Fruit fly (Drosophila melanogaster): ENCODE results near the gene Myo61F.

Myo61F gene

dm6 chr3L:1320230-1320930 lies 2.1 kb downstream of the Myo61F start (continued):
- TF ChIP-seq CG8944 (GFP tag; optimal IDR thresholded peaks at IDR 0.05): no peak
- TF ChIP-seq ERR (GFP tag; optimal IDR thresholded peaks at IDR 0.05): no peak
- peak; percentile 20 for TF ChIP-seq Hmr (GFP tag; optimal IDR thresholded peaks at IDR 0.05)
- TF ChIP-seq mirr (GFP tag; optimal IDR thresholded peaks at IDR 0.05): peak; percentile 48
- no peak for TF ChIP-seq pita (GFP tag; optimal IDR thresholded peaks at IDR 0.05)
- no peak for TF ChIP-seq B-H1 (GFP tag; IDR thresholded peaks at IDR 0.05)
- no peak for TF ChIP-seq CG3838 (GFP tag; optimal IDR thresholded peaks at IDR 0.05)
- TF ChIP-seq CG18764 (GFP tag; optimal IDR thresholded peaks at IDR 0.05): no peak
- TF ChIP-seq Dip3 (GFP tag; optimal IDR thresholded peaks at IDR 0.05): peak; percentile 28
- no peak for TF ChIP-seq tgo (GFP tag; IDR thresholded peaks at IDR 0.05)
- TF ChIP-seq CG3065 (GFP tag; optimal IDR thresholded peaks at IDR 0.05): no peak
- TF ChIP-seq prd (optimal IDR thresholded peaks at IDR 0.05): no peak
- peak; percentile 14; the same call in 1 of the 3 replicates for TF ChIP-seq prd (GFP tag; IDR thresholded peaks at IDR 0.05)
- TF ChIP-seq Hr51 (GFP tag; optimal IDR thresholded peaks at IDR 0.05): peak in 1 of 2 experiments; percentile 26
- TF ChIP-seq stc (GFP tag; IDR thresholded peaks at IDR 0.05): no peak
- no peak for TF ChIP-seq odd (GFP tag; optimal IDR thresholded peaks at IDR 0.05)
- TF ChIP-seq pho (GFP tag; optimal IDR thresholded peaks at IDR 0.05): no peak
- no peak for TF ChIP-seq CG7928 (GFP tag; optimal IDR thresholded peaks at IDR 0.05)
- TF ChIP-seq otp (GFP tag; IDR thresholded peaks at IDR 0.05): no peak
- no peak for TF ChIP-seq klu (GFP tag; IDR thresholded peaks at IDR 0.05)
- no peak for TF ChIP-seq Adf1 (GFP tag; IDR thresholded peaks at IDR 0.05)
- no peak for TF ChIP-seq C15 (GFP tag; IDR thresholded peaks at IDR 0.05)
- TF ChIP-seq CG14710 (tag; optimal IDR thresholded peaks at IDR 0.05): no peak
- TF ChIP-seq gcm2 (GFP tag; optimal IDR thresholded peaks at IDR 0.05): no peak
- TF ChIP-seq gfzf (GFP tag; optimal IDR thresholded peaks at IDR 0.05): no peak
- TF ChIP-seq CG15479 (GFP tag; optimal IDR thresholded peaks at IDR 0.05): no peak
- TF ChIP-seq stwl (tag; optimal IDR thresholded peaks at IDR 0.05): no peak
- TF ChIP-seq cg (GFP tag; optimal IDR thresholded peaks at IDR 0.05): no peak
- TF ChIP-seq wek (GFP tag; optimal IDR thresholded peaks at IDR 0.05): no peak
- TF ChIP-seq Taf1 (GFP tag; IDR thresholded peaks at IDR 0.05): no peak
- no peak for TF ChIP-seq Usf (GFP tag; optimal IDR thresholded peaks at IDR 0.05)
- peak; percentile 2 for TF ChIP-seq CG2712 (tag; optimal IDR thresholded peaks at IDR 0.05)
- no peak for TF ChIP-seq Ssrp (tag; optimal IDR thresholded peaks at IDR 0.05)
- no peak for TF ChIP-seq ems (GFP tag; optimal IDR thresholded peaks at IDR 0.05)
- TF ChIP-seq HLH54F (GFP tag; optimal IDR thresholded peaks at IDR 0.05): no peak
- peak; percentile 29; the same call in 1 of the 2 replicates for TF ChIP-seq slbo (GFP tag; IDR thresholded peaks at IDR 0.05)
- no peak for TF ChIP-seq Elba2 (GFP tag; optimal IDR thresholded peaks at IDR 0.05)
- TF ChIP-seq E2f2 (GFP tag; IDR thresholded peaks at IDR 0.05): no peak
- no peak for TF ChIP-seq CG8089 (GFP tag; optimal IDR thresholded peaks at IDR 0.05)
- TF ChIP-seq row (GFP tag; IDR thresholded peaks at IDR 0.05): peak; percentile 48
- no peak for TF ChIP-seq rib (GFP tag; IDR thresholded peaks at IDR 0.05)
- TF ChIP-seq Tbp (GFP tag; optimal IDR thresholded peaks at IDR 0.05): no peak
- TF ChIP-seq BEAF-32 (GFP tag; optimal IDR thresholded peaks at IDR 0.05): no peak
- peak; percentile 57 for TF ChIP-seq lab (GFP tag; optimal IDR thresholded peaks at IDR 0.05)
- no peak for TF ChIP-seq ranshi (GFP tag; IDR thresholded peaks at IDR 0.05)
- TF ChIP-seq CG10959 (GFP tag; IDR thresholded peaks at IDR 0.05): no peak
- TF ChIP-seq CG6683 (GFP tag; optimal IDR thresholded peaks at IDR 0.05): no peak
- TF ChIP-seq CG9932 (GFP tag; IDR thresholded peaks at IDR 0.05): 0 out of 2 replicates have a peak, but pooled peaks have one; percentile 31
- peak; percentile 39 for TF ChIP-seq CG15601 (tag; optimal IDR thresholded peaks at IDR 0.05)
- no peak for TF ChIP-seq CG7963 (GFP tag; IDR thresholded peaks at IDR 0.05; ENCODE audit: partially characterized antibody)
- no peak for TF ChIP-seq CG7556 (GFP tag; optimal IDR thresholded peaks at IDR 0.05)

Data from whole organism, embryonic.